Fruit fly (Drosophila melanogaster) whole organism, embryonic: ENCODE results near the gene Dpy-30L1.

ENCODE experiments used
- Atf-2 ChIP-seq: fragments of 200-800 bp; sonication (Bioruptor generic); optimal IDR thresholded peaks from 2 replicates; lab custom pipeline; 2016; ENCODE audit warnings: missing biosample characterization, missing genetic modification characterization
- Atf6 ChIP-seq: fragments of 200-800 bp; sonication (Bioruptor generic); IDR thresholded peaks from 2 replicates; pipeline ENCODE4 v1.3.6; 2022; ENCODE audit warnings: missing biosample characterization, missing genetic modification characterization
- CG10147 ChIP-seq: fragments of 200-800 bp; sonication (Bioruptor generic); optimal IDR thresholded peaks from 2 replicates; lab custom pipeline; 2019; ENCODE audit warnings: missing biosample characterization, mild to moderate bottlenecking, missing genetic modification characterization, moderate library complexity
- CG10267 ChIP-seq: fragments of 200-800 bp; sonication (Bioruptor generic); optimal IDR thresholded peaks from 2 replicates; lab custom pipeline; 2018; ENCODE audit warnings: missing biosample characterization, mild to moderate bottlenecking, missing genetic modification characterization, moderate library complexity
- CG10979 ChIP-seq: fragments of 200-800 bp; sonication (Bioruptor generic); optimal IDR thresholded peaks from 2 replicates; lab custom pipeline; 2018; ENCODE audit warnings: missing biosample characterization, mild to moderate bottlenecking, missing genetic modification characterization, moderate library complexity
- CG11085 ChIP-seq: fragments of 200-800 bp; sonication (Bioruptor generic); IDR thresholded peaks from 2 replicates; pipeline ENCODE4 v1.3.6; 2022; ENCODE audit warnings: missing biosample characterization, missing genetic modification characterization
- CG11456 ChIP-seq: fragments of 200-800 bp; sonication (Bioruptor generic); IDR thresholded peaks from 3 replicates; pipeline ENCODE4 v1.3.6; 2022; ENCODE audit warnings: missing biosample characterization, missing genetic modification characterization
- CG1233 ChIP-seq: fragments of 200-800 bp; sonication (Bioruptor generic); optimal IDR thresholded peaks from 4 replicates; lab custom pipeline; 2018; ENCODE audit warnings: missing biosample characterization, mild to moderate bottlenecking, missing genetic modification characterization
- CG14667 ChIP-seq: fragments of 200-800 bp; sonication (Bioruptor generic); IDR thresholded peaks from 2 replicates; pipeline ENCODE4 v1.3.6; 2022; ENCODE audit warnings: missing biosample characterization, missing genetic modification characterization
- CG15011 ChIP-seq: fragments of 200-800 bp; sonication (Bioruptor generic); optimal IDR thresholded peaks from 3 replicates; lab custom pipeline; 2018; ENCODE audit warnings: missing biosample characterization, mild to moderate bottlenecking, missing genetic modification characterization
- CG1529 ChIP-seq: fragments of 200-800 bp; sonication (Bioruptor generic); optimal IDR thresholded peaks from 3 replicates; lab custom pipeline; 2018; ENCODE audit warnings: missing biosample characterization, missing genetic modification characterization
- CG1603 ChIP-seq: fragments of 200-800 bp; sonication (Bioruptor generic); optimal IDR thresholded peaks from 2 replicates; lab custom pipeline; 2019; ENCODE audit warnings: missing biosample characterization, mild to moderate bottlenecking, missing genetic modification characterization, moderate library complexity
- CG17385 ChIP-seq: fragments of 200-800 bp; sonication (Bioruptor generic); optimal IDR thresholded peaks from 3 replicates; lab custom pipeline; 2018; ENCODE audit warnings: missing biosample characterization, mild to moderate bottlenecking, missing genetic modification characterization
- CG17829 ChIP-seq: fragments of 200-800 bp; optimal IDR thresholded peaks from 2 replicates; lab custom pipeline; 2019; ENCODE audit warnings: missing biosample characterization, mild to moderate bottlenecking, missing genetic modification characterization, moderate library complexity
- CG18599 ChIP-seq: fragments of 200-800 bp; sonication (Bioruptor generic); optimal IDR thresholded peaks from 3 replicates; lab custom pipeline; 2017; ENCODE audit warnings: missing biosample characterization, missing genetic modification characterization, mild to moderate bottlenecking, moderate library complexity, missing genetic modification reagents
- CG18764 ChIP-seq: fragments of 200-800 bp; sonication (Bioruptor generic); optimal IDR thresholded peaks from 3 replicates; lab custom pipeline; 2016; ENCODE audit warnings: missing biosample characterization, missing genetic modification characterization
- CG2202 ChIP-seq: fragments of 200-800 bp; sonication (Bioruptor generic); optimal IDR thresholded peaks from 2 replicates; lab custom pipeline; 2018; ENCODE audit warnings: missing biosample characterization, mild to moderate bottlenecking, missing genetic modification characterization
- CG3847 ChIP-seq: fragments of 200-800 bp; sonication (Bioruptor generic); IDR thresholded peaks from 2 replicates; pipeline ENCODE4 v1.3.6; 2022; ENCODE audit warnings: missing biosample characterization, missing genetic modification characterization
- CG7556 ChIP-seq: fragments of 200-800 bp; sonication (Bioruptor generic); optimal IDR thresholded peaks from 2 replicates; lab custom pipeline; 2017; ENCODE audit warnings: missing biosample characterization, mild to moderate bottlenecking, missing genetic modification characterization
- CG8765 ChIP-seq: fragments of 200-800 bp; sonication (Bioruptor generic); IDR thresholded peaks from 2 replicates; pipeline ENCODE4 v1.3.6; 2022; ENCODE audit warnings: missing biosample characterization, missing genetic modification characterization
- CG9215 ChIP-seq: fragments of 200-800 bp; sonication (Bioruptor generic); IDR thresholded peaks from 2 replicates; pipeline ENCODE4 v1.3.6; 2022; ENCODE audit warnings: missing biosample characterization, missing genetic modification characterization
- Chrac-16 ChIP-seq: fragments of 200-800 bp; sonication (Bioruptor generic); optimal IDR thresholded peaks from 3 replicates; lab custom pipeline; 2016; ENCODE audit warnings: missing biosample characterization, missing genetic modification characterization
- Fer2 ChIP-seq: fragments of 200-800 bp; sonication (Bioruptor generic); optimal IDR thresholded peaks from 2 replicates; lab custom pipeline; 2018; ENCODE audit warnings: missing biosample characterization, mild to moderate bottlenecking, missing genetic modification characterization, moderate library complexity
- GATAe ChIP-seq: fragments of 200-800 bp; sonication (Bioruptor generic); conservative IDR thresholded peaks from 2 replicates; pipeline ENCODE4 v1.3.6; 2022; ENCODE audit warnings: missing biosample characterization, missing genetic modification characterization
- Gsc ChIP-seq: fragments of 200-800 bp; sonication (Bioruptor generic); IDR thresholded peaks from 2 replicates; pipeline ENCODE4 v1.3.6; 2022; ENCODE audit warnings: missing biosample characterization, missing genetic modification characterization
- Hey ChIP-seq: fragments of 200-800 bp; sonication (Bioruptor generic); optimal IDR thresholded peaks from 3 replicates; lab custom pipeline; 2018; ENCODE audit warnings: missing biosample characterization, mild to moderate bottlenecking, missing genetic modification characterization
- HmgZ ChIP-seq: fragments of 200-800 bp; sonication (Bioruptor generic); optimal IDR thresholded peaks from 2 replicates; lab custom pipeline; 2018; ENCODE audit warnings: missing biosample characterization, mild to moderate bottlenecking, missing genetic modification characterization
- Mrtf ChIP-seq: fragments of 200-800 bp; sonication (Bioruptor generic); IDR thresholded peaks from 3 replicates; pipeline ENCODE4 v1.3.6; 2022; ENCODE audit warnings: missing biosample characterization, missing genetic modification characterization
- Nf-YC ChIP-seq: fragments of 200-800 bp; optimal IDR thresholded peaks from 3 replicates; lab custom pipeline; 2019; ENCODE audit warnings: missing biosample characterization, mild to moderate bottlenecking, missing genetic modification characterization, moderate library complexity
- NfI ChIP-seq: fragments of 200-800 bp; sonication (Bioruptor generic); optimal IDR thresholded peaks from 3 replicates; lab custom pipeline; 2018; ENCODE audit warnings: missing biosample characterization, mild to moderate bottlenecking, missing genetic modification characterization, moderate library complexity
- PHDP ChIP-seq: fragments of 200-800 bp; sonication (Bioruptor generic); optimal IDR thresholded peaks from 3 replicates; lab custom pipeline; 2018; ENCODE audit warnings: missing biosample characterization, mild to moderate bottlenecking, missing genetic modification characterization, moderate library complexity
- Sin3A ChIP-seq: fragments of >200 bp; optimal IDR thresholded peaks from 2 replicates; lab custom pipeline; 2018
- Usf ChIP-seq: fragments of 200-800 bp; sonication (Bioruptor generic); optimal IDR thresholded peaks from 2 replicates; lab custom pipeline; 2017; ENCODE audit warnings: missing genotype, missing biosample characterization, missing genetic modification characterization
- bigmax ChIP-seq: fragments of 200-800 bp; sonication (Bioruptor generic); optimal IDR thresholded peaks from 2 replicates; lab custom pipeline; 2018; ENCODE audit warnings: missing biosample characterization, mild to moderate bottlenecking, missing genetic modification characterization
- bsh ChIP-seq, 2 experiments: fragments of 200-800 bp; sonication (Bioruptor generic); optimal IDR thresholded peaks; 2 replicates each; lab custom pipeline; 2017 to 2018; ENCODE audit warnings: mild to moderate bottlenecking in 2 of 2, missing biosample characterization in 2 of 2, missing genetic modification characterization in 2 of 2, moderate library complexity in 1 of 2
- crp ChIP-seq, 2 experiments: fragments of 200-800 bp; sonication (Bioruptor generic); optimal IDR thresholded peaks; 2 replicates in 1 of 2; 3 replicates in 1 of 2; lab custom pipeline; 2017; ENCODE audit warnings: missing biosample characterization in 2 of 2, missing genetic modification characterization in 2 of 2, mild to moderate bottlenecking in 1 of 2, moderate library complexity in 1 of 2
- dm ChIP-seq: fragments of 200-800 bp; sonication (Bioruptor generic); optimal IDR thresholded peaks from 3 replicates; lab custom pipeline; 2016; ENCODE audit warnings: missing biosample characterization, missing genetic modification characterization
- grn ChIP-seq: fragments of 200-800 bp; sonication (Bioruptor generic); optimal IDR thresholded peaks from 3 replicates; lab custom pipeline; 2017; ENCODE audit warnings: missing biosample characterization, missing genetic modification characterization
- gro ChIP-seq: fragments of 200-800 bp; sonication (Bioruptor generic); optimal IDR thresholded peaks from 2 replicates; lab custom pipeline; 2016; ENCODE audit warnings: missing biosample characterization, missing genetic modification characterization
- kay ChIP-seq: fragments of 200-800 bp; sonication (Bioruptor generic); optimal IDR thresholded peaks from 2 replicates; lab custom pipeline; 2016; ENCODE audit warnings: missing biosample characterization, missing genetic modification characterization
- lab ChIP-seq: fragments of 200-800 bp; sonication (Bioruptor generic); optimal IDR thresholded peaks from 3 replicates; lab custom pipeline; 2017; ENCODE audit warnings: missing biosample characterization, missing genetic modification characterization, mild to moderate bottlenecking, moderate library complexity, missing genetic modification reagents
- nom ChIP-seq: fragments of 200-800 bp; sonication (Bioruptor generic); optimal IDR thresholded peaks from 2 replicates; lab custom pipeline; 2017; ENCODE audit warnings: missing biosample characterization, missing genetic modification characterization, mild to moderate bottlenecking, moderate library complexity, missing genetic modification reagents
- pho ChIP-seq: fragments of 200-800 bp; sonication (Bioruptor generic); optimal IDR thresholded peaks from 2 replicates; lab custom pipeline; 2016; ENCODE audit warnings: missing biosample characterization, missing genetic modification characterization
- phol ChIP-seq: fragments of 200-800 bp; sonication (Bioruptor generic); optimal IDR thresholded peaks from 3 replicates; lab custom pipeline; 2018; ENCODE audit warnings: missing biosample characterization, mild to moderate bottlenecking, missing genetic modification characterization, moderate library complexity
- ranshi ChIP-seq: fragments of 200-800 bp; sonication (Bioruptor generic); IDR thresholded peaks from 2 replicates; pipeline ENCODE4 v1.3.6; 2022; ENCODE audit warnings: missing biosample characterization, missing genetic modification characterization
- sd ChIP-seq: fragments of 200-800 bp; sonication (Bioruptor generic); optimal IDR thresholded peaks from 3 replicates; lab custom pipeline; 2018; ENCODE audit warnings: missing biosample characterization, mild to moderate bottlenecking, missing genetic modification characterization, moderate library complexity
- sim ChIP-seq: fragments of 200-800 bp; sonication (Bioruptor generic); IDR thresholded peaks from 2 replicates; pipeline ENCODE4 v1.3.6; 2022; ENCODE audit warnings: missing biosample characterization, missing genetic modification characterization
- sqz ChIP-seq: fragments of 200-800 bp; sonication (Bioruptor generic); optimal IDR thresholded peaks from 3 replicates; lab custom pipeline; 2018; ENCODE audit warnings: missing biosample characterization, mild to moderate bottlenecking, missing genetic modification characterization
- ssp ChIP-seq: fragments of 200-800 bp; sonication (Bioruptor generic); IDR thresholded peaks from 2 replicates; pipeline ENCODE4 v1.3.6; 2022; ENCODE audit warnings: missing biosample characterization, missing genetic modification characterization
- trem ChIP-seq: fragments of 200-800 bp; optimal IDR thresholded peaks from 3 replicates; lab custom pipeline; 2019; ENCODE audit warnings: missing biosample characterization, mild to moderate bottlenecking, missing genetic modification characterization, moderate library complexity

The Dpy-30L1 gene

DNA sequence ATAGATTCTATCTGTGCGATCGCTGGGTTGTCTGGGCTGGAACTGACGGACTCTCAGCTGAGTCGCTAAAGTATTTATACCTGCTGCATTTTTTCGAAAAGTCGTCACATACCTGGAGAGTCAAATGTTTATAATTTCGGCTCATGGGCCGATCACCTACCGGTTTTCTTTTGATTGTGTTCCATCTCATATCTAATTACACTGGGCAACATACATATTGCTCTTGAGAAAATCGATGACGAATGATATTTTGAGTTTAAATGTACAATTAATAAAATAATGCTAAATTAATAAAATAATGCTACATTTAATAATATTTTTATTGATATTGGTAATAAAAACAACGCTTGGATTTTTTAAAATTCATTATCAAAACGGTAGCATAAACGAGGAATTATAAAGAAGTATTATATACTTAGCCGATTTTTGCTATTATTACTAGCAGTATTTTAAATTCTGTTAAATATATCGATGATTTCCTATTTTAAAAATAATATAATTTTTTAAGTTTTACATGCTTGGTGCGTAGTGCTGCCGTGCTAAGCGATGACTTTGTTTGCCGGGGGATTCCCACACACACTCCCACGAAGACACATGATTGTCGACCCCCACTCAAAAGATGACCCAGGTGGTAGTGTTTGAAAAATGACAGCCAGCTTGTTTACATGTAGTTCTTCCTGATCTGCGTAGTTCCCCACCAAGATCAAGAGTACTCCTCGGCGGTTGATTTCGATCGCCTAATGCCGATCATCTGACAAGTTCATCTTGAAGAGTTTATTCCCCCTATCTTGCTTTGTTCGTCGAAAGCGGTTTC is 43.0 kb upstream of the Dpy-30L1 start, which contains the start of gene CG7294 (continued):
- TF ChIP-seq PHDP (tag; lab: Kevin White, UChicago) (peak; percentile 36), CG1233 (GFP tag; lab: Kevin White, UChicago) (no peak), Nf-YC (tag; lab: Kevin White, UChicago) (no peak), CG2202 (tag; lab: Kevin White, UChicago) (no peak), dm (GFP tag; lab: Kevin White, UChicago) (no peak), GATAe (GFP tag; lab: Robert Waterston, UW) (no peak), CG1529 (GFP tag; lab: Kevin White, UChicago) (no peak), Gsc (no peak), crp (GFP tag; optimal IDR thresholded peaks at IDR 0.05; lab: Kevin White, UChicago) (no peak), CG7556 (GFP tag; lab: Kevin White, UChicago) (peak; percentile 49), sd (tag; lab: Kevin White, UChicago) (peak; percentile 84), sim (GFP tag; lab: Robert Waterston, UW) (no peak), CG10267 (tag; lab: Kevin White, UChicago) (peak; percentile 38), CG10979 (tag; lab: Kevin White, UChicago) (peak; percentile 54), bsh (GFP tag; optimal IDR thresholded peaks at IDR 0.05; lab: Kevin White, UChicago) (peak in 1 of 2 experiments; percentile 32), pho (GFP tag; lab: Kevin White, UChicago) (no peak), CG3847 (GFP tag; lab: Robert Waterston, UW) (no peak), phol (tag; lab: Kevin White, UChicago) (peak; percentile 38), CG10147 (GFP tag; lab: Kevin White, UChicago) (no peak), CG11456 (GFP tag; lab: Robert Waterston, UW) (no peak), CG17829 (tag; lab: Kevin White, UChicago) (peak; percentile 27), Usf (GFP tag; lab: Kevin White, UChicago) (no peak), CG9215 (no peak), CG8765 (GFP tag; lab: Robert Waterston, UW) (no peak), Atf-2 (GFP tag; lab: Kevin White, UChicago) (no peak), CG17385 (GFP tag; lab: Kevin White, UChicago) (no peak), Atf6 (GFP tag; lab: Robert Waterston, UW) (no peak), sqz (GFP tag; lab: Kevin White, UChicago) (no peak), Fer2 (tag; lab: Kevin White, UChicago) (no peak), NfI (GFP tag; lab: Kevin White, UChicago) (no peak), lab (no peak), nom (GFP tag; lab: Kevin White, UChicago) (no peak), ssp (GFP tag; lab: Robert Waterston, UW) (no peak), CG14667 (GFP tag; lab: Robert Waterston, UW) (no peak), CG18764 (GFP tag; lab: Kevin White, UChicago) (no peak), CG1603 (tag; lab: Kevin White, UChicago) (no peak), bigmax (GFP tag; lab: Kevin White, UChicago) (no peak), gro (GFP tag; lab: Kevin White, UChicago) (no peak), Sin3A (no peak), Chrac-16 (GFP tag; lab: Kevin White, UChicago) (no peak), Mrtf (GFP tag; lab: Robert Waterston, UW) (no peak), HmgZ (tag; lab: Kevin White, UChicago) (no peak), trem (no peak), ranshi (GFP tag; lab: Robert Waterston, UW) (no peak), CG18599 (GFP tag; lab: Kevin White, UChicago) (no peak), kay (GFP tag; lab: Kevin White, UChicago) (no peak), grn (peak; percentile 42), CG15011 (GFP tag; lab: Kevin White, UChicago) (no peak), CG11085 (GFP tag; lab: Robert Waterston, UW) (no peak), Hey (no peak)
